Worm (Caenorhabditis elegans) whole organism, L2 larva: Measurements from ENCODE around the gene nhr-137.
A peak's percentile ranks its signal among the peaks of the same experiment; 100 is the strongest.

Source experiments
- C34F6.9 ChIP-seq: fragments of 150-350 bp; optimal IDR thresholded peaks from 2 replicates; lab custom pipeline; 2014; ENCODE audit warnings: missing biosample characterization, missing genetic modification characterization
- F13H6.1 ChIP-seq: sonication (generic microtip); optimal IDR thresholded peaks from 2 replicates; lab custom pipeline; 2016; ENCODE audit warnings: missing genetic modification characterization, missing compliant biosample characterization
- R02D3.7 ChIP-seq: fragments of 150-350 bp; optimal IDR thresholded peaks from 2 replicates; lab custom pipeline; 2014; ENCODE audit warnings: missing biosample characterization, missing genetic modification characterization
- Y55F3AM.14 ChIP-seq: fragments of 200-800 bp; sonication (Bioruptor generic); optimal IDR thresholded peaks from 2 replicates; lab custom pipeline; 2018; ENCODE audit warnings: mild to moderate bottlenecking, missing genetic modification characterization, missing compliant biosample characterization
- ZK546.5 ChIP-seq: sonication (generic microtip); optimal IDR thresholded peaks from 2 replicates; lab custom pipeline; 2017; ENCODE audit warnings: missing biosample characterization, missing genetic modification characterization
- alr-1 ChIP-seq: fragments of 150-350 bp; optimal IDR thresholded peaks from 2 replicates; lab custom pipeline; 2014; ENCODE audit warnings: missing biosample characterization, missing genetic modification characterization
- ama-1 ChIP-seq: fragments of 150-350 bp; optimal IDR thresholded peaks from 2 replicates; lab custom pipeline; 2018; ENCODE audit warnings: inconsistent platforms
- blmp-1 ChIP-seq: sonication (generic microtip); optimal IDR thresholded peaks from 2 replicates; lab custom pipeline; 2017; ENCODE audit warnings: missing genetic modification characterization, mild to moderate bottlenecking, missing compliant biosample characterization, antibody characterized with exemption, moderate library complexity; ENCODE audit not compliant: insufficient read depth
- ceh-16 ChIP-seq: fragments of 150-350 bp; optimal IDR thresholded peaks from 2 replicates; lab custom pipeline; 2014; ENCODE audit warnings: missing biosample characterization, missing genetic modification characterization
- crh-2 ChIP-seq: sonication (generic microtip); optimal IDR thresholded peaks from 2 replicates; lab custom pipeline; 2017; ENCODE audit warnings: missing biosample characterization, missing genetic modification characterization
- egl-27 ChIP-seq: sonication (generic microtip); optimal IDR thresholded peaks from 3 replicates; lab custom pipeline; 2017; ENCODE audit warnings: missing biosample characterization, missing genetic modification reagents, missing genetic modification characterization
- elt-1 ChIP-seq: fragments of 150-350 bp; optimal IDR thresholded peaks from 2 replicates; lab custom pipeline; 2014; ENCODE audit warnings: missing biosample characterization, missing genetic modification characterization
- elt-3 ChIP-seq: sonication (generic microtip); optimal IDR thresholded peaks from 2 replicates; lab custom pipeline; 2017; ENCODE audit warnings: missing biosample characterization, missing genetic modification characterization
- fos-1 ChIP-seq: fragments of 150-350 bp; optimal IDR thresholded peaks from 2 replicates; lab custom pipeline; 2014; ENCODE audit warnings: missing biosample characterization, missing genetic modification characterization
- gmeb-1 ChIP-seq: fragments of 150-350 bp; optimal IDR thresholded peaks from 2 replicates; lab custom pipeline; 2014; ENCODE audit warnings: missing biosample characterization, missing genetic modification characterization
- lin-11 ChIP-seq: fragments of 150-350 bp; sonication (generic microtip); optimal IDR thresholded peaks from 2 replicates; lab custom pipeline; 2014; ENCODE audit warnings: missing biosample characterization, missing genetic modification characterization, inconsistent platforms, mixed read lengths
- lin-13 ChIP-seq: fragments of 150-350 bp; optimal IDR thresholded peaks from 2 replicates; lab custom pipeline; 2014; ENCODE audit warnings: missing biosample characterization, missing genetic modification reagents, missing genetic modification characterization
- lin-39 ChIP-seq: fragments of 150-350 bp; optimal IDR thresholded peaks from 2 replicates; lab custom pipeline; 2014; ENCODE audit warnings: missing biosample characterization, missing genetic modification reagents, missing genetic modification characterization
- lsy-2 ChIP-seq, 2 experiments: fragments of 150-350 bp in 1 of 2; sonication (generic microtip) in 1 of 2; optimal IDR thresholded peaks; 2 replicates each; lab custom pipeline; 2014 to 2017; ENCODE audit warnings: missing biosample characterization in 2 of 2, missing genetic modification characterization in 2 of 2
- mab-5 ChIP-seq: fragments of 150-350 bp; optimal IDR thresholded peaks from 2 replicates; lab custom pipeline; 2014; ENCODE audit warnings: missing biosample characterization, missing genetic modification characterization
- mbf-1 ChIP-seq: sonication (generic microtip); optimal IDR thresholded peaks from 2 replicates; lab custom pipeline; 2017; ENCODE audit warnings: missing biosample characterization, missing genetic modification characterization
- mdl-1 ChIP-seq, 2 experiments: fragments of 150-350 bp in 1 of 2; sonication (generic microtip) in 1 of 2; optimal IDR thresholded peaks; 2 replicates each; lab custom pipeline; 2017; ENCODE audit warnings: missing biosample characterization in 2 of 2, missing genetic modification characterization in 2 of 2
- nhr-11 ChIP-seq: fragments of 150-350 bp; optimal IDR thresholded peaks from 2 replicates; lab custom pipeline; 2014; ENCODE audit warnings: missing biosample characterization, missing genetic modification characterization
- nhr-129 ChIP-seq: fragments of 150-350 bp; optimal IDR thresholded peaks from 2 replicates; lab custom pipeline; 2014; ENCODE audit warnings: missing biosample characterization, missing genetic modification characterization
- nhr-21 ChIP-seq: fragments of 150-350 bp; optimal IDR thresholded peaks from 2 replicates; lab custom pipeline; 2014; ENCODE audit warnings: missing biosample characterization, missing genetic modification characterization
- nhr-23 ChIP-seq: fragments of 150-350 bp; optimal IDR thresholded peaks from 2 replicates; lab custom pipeline; 2014; ENCODE audit warnings: missing biosample characterization, missing genetic modification reagents, missing genetic modification characterization
- nhr-237 ChIP-seq: fragments of 150-350 bp; optimal IDR thresholded peaks from 2 replicates; lab custom pipeline; 2014; ENCODE audit warnings: missing biosample characterization, missing genetic modification characterization
- nhr-25 ChIP-seq: fragments of 150-350 bp; sonication (generic microtip); optimal IDR thresholded peaks from 3 replicates; lab custom pipeline; 2014; ENCODE audit warnings: missing biosample characterization, missing genetic modification characterization
- nhr-6 ChIP-seq: fragments of 150-350 bp; optimal IDR thresholded peaks from 2 replicates; lab custom pipeline; 2014; ENCODE audit warnings: missing biosample characterization, missing genetic modification characterization
- nhr-77 ChIP-seq: fragments of 150-350 bp; optimal IDR thresholded peaks from 2 replicates; lab custom pipeline; 2014; ENCODE audit warnings: missing biosample characterization, missing genetic modification characterization
- sem-4 ChIP-seq: fragments of 150-350 bp; optimal IDR thresholded peaks from 2 replicates; lab custom pipeline; 2014; ENCODE audit warnings: missing biosample characterization, missing genetic modification reagents, missing genetic modification characterization
- skn-1 ChIP-seq: sonication (generic microtip); optimal IDR thresholded peaks from 2 replicates; lab custom pipeline; 2017; ENCODE audit warnings: missing biosample characterization, missing genetic modification characterization
- sma-3 ChIP-seq: sonication (generic microtip); optimal IDR thresholded peaks from 2 replicates; lab custom pipeline; 2016; ENCODE audit warnings: missing genetic modification reagents, missing genetic modification characterization, missing compliant biosample characterization
- sma-9 ChIP-seq, 2 experiments: fragments of 150-350 bp in 1 of 2; sonication (generic microtip) in 1 of 2; optimal IDR thresholded peaks; 2 replicates each; lab custom pipeline; 2014 to 2016; ENCODE audit warnings: missing genetic modification characterization in 2 of 2, mild to moderate bottlenecking in 1 of 2, missing biosample characterization in 1 of 2, missing compliant biosample characterization in 1 of 2, missing genetic modification reagents in 1 of 2, moderate library complexity in 1 of 2
- unc-39 ChIP-seq: fragments of 150-350 bp; optimal IDR thresholded peaks from 2 replicates; lab custom pipeline; 2014; ENCODE audit warnings: missing biosample characterization, missing genetic modification characterization
- ztf-1 ChIP-seq: fragments of 200-800 bp; sonication (Bioruptor generic); conservative IDR thresholded peaks from 2 replicates; pipeline ENCODE4 v1.3.6; 2022; ENCODE audit warnings: missing genetic modification characterization, missing compliant biosample characterization
- ztf-11 ChIP-seq: sonication (generic microtip); optimal IDR thresholded peaks from 2 replicates; lab custom pipeline; 2017; ENCODE audit warnings: missing biosample characterization, missing genetic modification characterization
- ztf-4 ChIP-seq: fragments of 150-350 bp; optimal IDR thresholded peaks from 2 replicates; lab custom pipeline; 2014; ENCODE audit warnings: missing biosample characterization, missing genetic modification characterization

nhr-137 gene

ce11 chrX:6638985-6639573 lies 29.7 kb downstream of the nhr-137 start (continued):
- no peak for TF ChIP-seq ZK546.5 (tag; lab: Kevin White, UChicago)
- no peak for TF ChIP-seq nhr-11 (tag; lab: Kevin White, UChicago)
- no peak for TF ChIP-seq nhr-129 (tag; lab: Kevin White, UChicago)
- no peak for TF ChIP-seq Y55F3AM.14 (GFP tag; lab: Kevin White, UChicago)
- TF ChIP-seq unc-39: no peak
- peak; percentile 67 for TF ChIP-seq nhr-25 (tag; lab: Kevin White, UChicago)
- TF ChIP-seq fos-1 (tag; lab: Kevin White, UChicago): peak; percentile 86
- TF ChIP-seq nhr-21 (tag; lab: Kevin White, UChicago): peak; percentile 13
- TF ChIP-seq egl-27 (tag; lab: Kevin White, UChicago): no peak
- TF ChIP-seq alr-1 (tag; lab: Kevin White, UChicago): no peak
- peak; percentile 22 for TF ChIP-seq gmeb-1 (tag; lab: Kevin White, UChicago)
- TF ChIP-seq ztf-11: no peak
- no peak for TF ChIP-seq R02D3.7
- no peak for TF ChIP-seq F13H6.1 (tag; lab: Kevin White, UChicago)
- TF ChIP-seq sma-9 (GFP tag; optimal IDR thresholded peaks at IDR 0.05; lab: Kevin White, UChicago): peak; percentile 84
- no peak for TF ChIP-seq sma-9 (tag; optimal IDR thresholded peaks at IDR 0.05; lab: Kevin White, UChicago)
- TF ChIP-seq C34F6.9 (tag; lab: Kevin White, UChicago): no peak
- TF ChIP-seq nhr-237 (tag; lab: Kevin White, UChicago): no peak
- TF ChIP-seq lin-39: no peak
- TF ChIP-seq lsy-2 (tag; optimal IDR thresholded peaks at IDR 0.05; lab: Kevin White, UChicago): no peak
- TF ChIP-seq, all 48 proteins: peak for 9

DNA sequence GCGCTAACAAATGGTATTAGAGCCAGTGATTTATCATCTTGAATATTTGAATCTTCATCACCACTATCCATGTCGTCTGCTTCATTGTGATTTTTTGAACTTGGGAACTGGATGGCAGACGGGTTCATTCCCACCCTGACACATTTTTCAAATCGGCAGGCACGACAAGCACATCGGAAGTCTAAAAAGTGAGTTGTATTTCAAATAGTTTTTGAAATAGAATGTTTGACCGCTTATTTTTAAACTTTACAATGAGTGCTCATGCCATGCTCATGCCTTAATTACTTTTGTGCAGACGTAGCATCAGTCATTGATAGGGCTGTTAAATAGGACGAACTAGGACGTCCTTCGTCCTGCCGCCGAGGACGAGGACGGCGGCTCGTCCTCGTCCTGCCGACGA lies 30.9 kb downstream of the nhr-137 start:
- TF ChIP-seq nhr-11 (tag; lab: Kevin White, UChicago) (no peak), unc-39 (no peak), mbf-1 (no peak), nhr-77 (tag; lab: Kevin White, UChicago) (no peak), lin-39 (no peak), nhr-237 (tag; lab: Kevin White, UChicago) (no peak), crh-2 (no peak), ztf-4 (no peak), egl-27 (tag; lab: Kevin White, UChicago) (no peak), ztf-11 (no peak), skn-1 (tag; lab: Kevin White, UChicago) (no peak)

DNA sequence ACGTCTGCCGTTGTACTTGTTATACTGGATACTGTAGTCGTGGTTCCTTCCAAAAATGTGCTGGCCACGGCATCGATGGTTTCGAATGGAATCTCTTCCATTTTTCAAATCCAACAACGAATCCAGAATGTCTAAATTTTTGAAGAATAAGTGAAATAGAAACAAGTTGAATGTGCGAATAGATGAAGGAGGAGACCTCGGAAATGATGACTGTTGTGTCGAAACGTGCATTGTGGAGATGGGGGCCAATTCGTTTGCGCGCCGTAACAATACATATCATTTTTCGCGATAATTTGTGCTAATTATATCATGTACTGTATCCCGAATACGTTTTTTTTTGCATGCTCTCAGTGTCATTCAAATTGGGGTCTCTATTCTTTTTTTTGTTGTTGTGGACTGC lies 33.6 kb downstream of the nhr-137 start, which contains the start of gene aexr-1:
TSS of gene aexr-1 (minus strand) at position 101 of the 400 bp plus-strand sequence.
- TF ChIP-seq nhr-6 (tag; lab: Kevin White, UChicago): no peak
- no peak for TF ChIP-seq ama-1
- no peak for TF ChIP-seq mbf-1
- no peak for TF ChIP-seq lin-13
- no peak for TF ChIP-seq ceh-16 (tag; lab: Kevin White, UChicago)
- no peak for TF ChIP-seq blmp-1 (tag; lab: Kevin White, UChicago)
- no peak for TF ChIP-seq lsy-2 (tag; optimal IDR thresholded peaks at IDR 0.05; lab: Kevin White, UChicago)
- no peak for TF ChIP-seq nhr-129 (tag; lab: Kevin White, UChicago)
- no peak for TF ChIP-seq nhr-77 (tag; lab: Kevin White, UChicago)
- TF ChIP-seq sem-4 (tag; lab: Kevin White, UChicago): no peak
- no peak for TF ChIP-seq elt-1 (tag; lab: Kevin White, UChicago)

DNA sequence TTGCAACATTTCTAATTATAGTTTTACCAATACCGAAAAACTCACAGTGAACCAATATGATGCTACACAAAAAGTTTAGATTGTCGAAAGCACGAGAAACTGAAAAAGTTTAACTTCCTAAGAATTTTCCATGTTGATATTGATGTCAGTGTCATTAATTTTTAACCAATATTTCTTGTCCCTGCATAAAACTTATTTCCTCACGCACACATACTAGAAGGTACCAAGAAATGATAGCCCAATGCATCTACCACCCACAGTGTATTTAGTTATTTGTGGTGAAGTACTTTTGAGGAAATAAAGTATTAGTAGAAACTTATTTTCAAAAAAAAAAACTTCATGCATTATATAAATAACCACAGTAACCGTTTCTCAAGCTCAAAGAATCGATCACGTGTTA lies 37.4 kb downstream of the nhr-137 start, which contains the start of gene aexr-2:
TSS of gene aexr-2 (minus strand) at position 101 of the 400 bp plus-strand sequence.
- no peak for TF ChIP-seq unc-39
- TF ChIP-seq ztf-1 (GFP tag; lab: Robert Waterston, UW): no peak
- no peak for TF ChIP-seq skn-1 (tag; lab: Kevin White, UChicago)
- TF ChIP-seq ztf-11: no peak
- TF ChIP-seq ceh-16 (tag; lab: Kevin White, UChicago): no peak
- no peak for TF ChIP-seq sma-3
- TF ChIP-seq gmeb-1 (tag; lab: Kevin White, UChicago): no peak
- no peak for TF ChIP-seq ztf-4
- no peak for TF ChIP-seq lin-11
- no peak for TF ChIP-seq mab-5 (tag; lab: Kevin White, UChicago)
- TF ChIP-seq elt-1 (tag; lab: Kevin White, UChicago): no peak
- no peak for TF ChIP-seq mdl-1 (tag; optimal IDR thresholded peaks at IDR 0.05; lab: Kevin White, UChicago)
- TF ChIP-seq nhr-23 (tag; lab: Kevin White, UChicago): no peak
- TF ChIP-seq C34F6.9 (tag; lab: Kevin White, UChicago): no peak
- no peak for TF ChIP-seq elt-3 (tag; lab: Kevin White, UChicago)
- no peak for TF ChIP-seq Y55F3AM.14 (GFP tag; lab: Kevin White, UChicago)
- TF ChIP-seq nhr-11 (tag; lab: Kevin White, UChicago): no peak
- TF ChIP-seq nhr-237 (tag; lab: Kevin White, UChicago): no peak
- TF ChIP-seq nhr-129 (tag; lab: Kevin White, UChicago): no peak
- TF ChIP-seq crh-2: no peak
